Fruit fly (Drosophila melanogaster): ENCODE data around the gene mRpL9.

DNA sequence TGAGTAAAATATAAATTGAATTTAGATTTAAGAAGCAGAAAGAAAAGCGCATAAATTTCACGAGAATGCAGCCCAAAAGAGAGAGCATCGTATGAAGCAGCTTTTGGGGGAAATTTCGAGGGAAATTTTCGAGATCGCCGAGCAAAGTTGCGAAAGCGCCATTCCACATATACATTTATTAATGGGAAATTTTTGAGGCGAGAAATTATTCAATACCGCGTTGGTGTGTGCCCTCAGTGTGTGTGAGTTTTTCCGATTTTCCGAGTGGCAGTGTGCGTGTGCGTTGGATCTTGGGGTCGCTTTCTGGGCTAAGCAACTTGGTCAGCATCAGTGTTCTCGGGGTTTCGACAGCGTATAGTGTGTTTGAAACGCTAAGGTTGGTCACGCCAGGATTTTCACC is 20.6 kb upstream of the mRpL9 start, which contains the start of gene Tm2:
- TF ChIP-seq CG9948 (tag; optimal IDR thresholded peaks at IDR 0.05) (no peak), CG4496 (GFP tag; IDR thresholded peaks at IDR 0.05) (no peak), CG13204 (GFP tag; optimal IDR thresholded peaks at IDR 0.05) (no peak), EcR (GFP tag; optimal IDR thresholded peaks at IDR 0.05) (no peak), CG17806 (tag; optimal IDR thresholded peaks at IDR 0.05) (no peak), Snoo (tag; optimal IDR thresholded peaks at IDR 0.05) (no peak), Pif1B (GFP tag; optimal IDR thresholded peaks at IDR 0.05) (no peak)

Measured in whole organism, pupa.